Fruit fly (Drosophila melanogaster) whole organism, embryonic: ENCODE data around the gene hale.

Source experiments
- Abd-B ChIP-seq: fragments of 200-800 bp; sonication (Bioruptor generic); optimal IDR thresholded peaks from 2 replicates; lab custom pipeline; 2018; ENCODE audit warnings: missing biosample characterization, mild to moderate bottlenecking, missing genetic modification characterization, moderate library complexity
- Atf-2 ChIP-seq: fragments of 200-800 bp; sonication (Bioruptor generic); optimal IDR thresholded peaks from 2 replicates; lab custom pipeline; 2016; ENCODE audit warnings: missing biosample characterization, missing genetic modification characterization
- CG11456 ChIP-seq: fragments of 200-800 bp; sonication (Bioruptor generic); IDR thresholded peaks from 3 replicates; pipeline ENCODE4 v1.3.6; 2022; ENCODE audit warnings: missing biosample characterization, missing genetic modification characterization
- CG11696 ChIP-seq: fragments of 200-800 bp; sonication (Bioruptor generic); IDR thresholded peaks from 2 replicates; pipeline ENCODE4 v1.3.6; 2022; ENCODE audit warnings: missing biosample characterization, missing genetic modification characterization
- CG11723 ChIP-seq: fragments of 200-800 bp; sonication (Bioruptor generic); optimal IDR thresholded peaks from 2 replicates; lab custom pipeline; 2017; ENCODE audit warnings: missing biosample characterization, mild to moderate bottlenecking, missing genetic modification characterization
- CG12071 ChIP-seq: fragments of 200-800 bp; sonication (Bioruptor generic); optimal IDR thresholded peaks from 3 replicates; lab custom pipeline; 2018; ENCODE audit warnings: missing biosample characterization, mild to moderate bottlenecking, missing genetic modification characterization
- CG13894 ChIP-seq: fragments of 200-800 bp; sonication (Bioruptor generic); optimal IDR thresholded peaks from 3 replicates; lab custom pipeline; 2018; ENCODE audit warnings: missing biosample characterization, mild to moderate bottlenecking, missing genetic modification characterization, moderate library complexity
- CG15269 ChIP-seq: fragments of 200-800 bp; sonication (Bioruptor generic); optimal IDR thresholded peaks from 2 replicates; lab custom pipeline; 2018; ENCODE audit warnings: missing biosample characterization, mild to moderate bottlenecking, missing genetic modification characterization, moderate library complexity
- CG18011 ChIP-seq: fragments of 200-800 bp; sonication (Bioruptor generic); optimal IDR thresholded peaks from 2 replicates; lab custom pipeline; 2017; ENCODE audit warnings: missing biosample characterization, missing genetic modification characterization, mild to moderate bottlenecking, moderate library complexity, missing genotype
- CG2678 ChIP-seq: fragments of 200-800 bp; sonication (Bioruptor generic); optimal IDR thresholded peaks from 3 replicates; lab custom pipeline; 2019; ENCODE audit warnings: missing biosample characterization, mild to moderate bottlenecking, missing genetic modification characterization, moderate library complexity
- CG2889 ChIP-seq: fragments of 200-800 bp; sonication (Bioruptor generic); IDR thresholded peaks from 3 replicates; pipeline ENCODE4 v1.3.6; 2022; ENCODE audit warnings: missing biosample characterization, missing genetic modification characterization
- CG30403 ChIP-seq: fragments of 200-800 bp; sonication (Bioruptor generic); optimal IDR thresholded peaks from 3 replicates; lab custom pipeline; 2016; ENCODE audit warnings: missing biosample characterization, missing genetic modification characterization
- CG31441 ChIP-seq: fragments of 200-800 bp; sonication (Bioruptor generic); IDR thresholded peaks from 2 replicates; pipeline ENCODE4 v1.3.6; 2022; ENCODE audit warnings: missing biosample characterization, missing genetic modification characterization
- CG34224 ChIP-seq: fragments of 200-800 bp; sonication (Bioruptor generic); IDR thresholded peaks from 3 replicates; pipeline ENCODE4 v1.3.6; 2022; ENCODE audit warnings: missing biosample characterization, missing genetic modification characterization; ENCODE audit not compliant: partially characterized antibody
- CG4820 ChIP-seq: fragments of 200-800 bp; sonication (Bioruptor generic); optimal IDR thresholded peaks from 3 replicates; lab custom pipeline; 2016; ENCODE audit warnings: missing biosample characterization, missing genetic modification characterization
- CG6654 ChIP-seq: fragments of 200-800 bp; sonication (Bioruptor generic); optimal IDR thresholded peaks from 2 replicates; lab custom pipeline; 2017; ENCODE audit warnings: missing biosample characterization, mild to moderate bottlenecking, missing genetic modification characterization
- CG8765 ChIP-seq: fragments of 200-800 bp; sonication (Bioruptor generic); IDR thresholded peaks from 2 replicates; pipeline ENCODE4 v1.3.6; 2022; ENCODE audit warnings: missing biosample characterization, missing genetic modification characterization
- CG9876 ChIP-seq: fragments of 200-800 bp; sonication (Bioruptor generic); optimal IDR thresholded peaks from 2 replicates; lab custom pipeline; 2016; ENCODE audit warnings: missing biosample characterization, missing genetic modification characterization
- CHES-1-like ChIP-seq: fragments of 200-800 bp; sonication (Bioruptor generic); optimal IDR thresholded peaks from 2 replicates; lab custom pipeline; 2016; ENCODE audit warnings: missing biosample characterization, missing genetic modification characterization
- CoRest ChIP-seq: fragments of 200-800 bp; sonication (Bioruptor generic); optimal IDR thresholded peaks from 3 replicates; lab custom pipeline; 2018; ENCODE audit warnings: missing biosample characterization, mild to moderate bottlenecking, missing genetic modification characterization, moderate library complexity
- Ets65A ChIP-seq: fragments of 200-800 bp; sonication (Bioruptor generic); peaks from one replicate; lab custom pipeline; 2016; ENCODE audit warnings: missing biosample characterization, missing genetic modification characterization
- Fer1 ChIP-seq: fragments of 200-800 bp; sonication (Bioruptor generic); optimal IDR thresholded peaks from 2 replicates; lab custom pipeline; 2017; ENCODE audit warnings: missing biosample characterization, mild to moderate bottlenecking, missing genetic modification characterization
- HLH54F ChIP-seq: fragments of 200-800 bp; sonication (Bioruptor generic); optimal IDR thresholded peaks from 3 replicates; lab custom pipeline; 2016; ENCODE audit warnings: missing biosample characterization, missing genetic modification characterization
- Hand ChIP-seq: fragments of 200-800 bp; sonication (Bioruptor generic); optimal IDR thresholded peaks from 2 replicates; lab custom pipeline; 2017; ENCODE audit warnings: mild to moderate bottlenecking, missing biosample characterization, missing genetic modification reagents, missing genetic modification characterization
- Hr39 ChIP-seq: fragments of >200 bp; optimal IDR thresholded peaks from 2 replicates; lab custom pipeline; 2017
- Lpt ChIP-seq: fragments of >200 bp; optimal IDR thresholded peaks from 2 replicates; lab custom pipeline; 2018; ENCODE audit warnings: missing biosample characterization, missing genetic modification characterization
- Med ChIP-seq: fragments of 200-800 bp; sonication (Bioruptor generic); peaks from one replicate; lab custom pipeline; 2016; ENCODE audit warnings: missing biosample characterization, missing genetic modification characterization, mild to moderate bottlenecking, inconsistent platforms, moderate library complexity
- Mrtf ChIP-seq: fragments of 200-800 bp; sonication (Bioruptor generic); IDR thresholded peaks from 3 replicates; pipeline ENCODE4 v1.3.6; 2022; ENCODE audit warnings: missing biosample characterization, missing genetic modification characterization
- Opbp ChIP-seq: fragments of 200-800 bp; sonication (Bioruptor generic); IDR thresholded peaks from 3 replicates; pipeline ENCODE4 v1.3.6; 2022; ENCODE audit warnings: missing biosample characterization, missing genetic modification characterization; ENCODE audit not compliant: partially characterized antibody
- Spps ChIP-seq: fragments of 200-800 bp; sonication (Bioruptor generic); optimal IDR thresholded peaks from 2 replicates; lab custom pipeline; 2018; ENCODE audit warnings: missing biosample characterization, mild to moderate bottlenecking, missing genetic modification characterization
- TFAM ChIP-seq: fragments of 200-800 bp; sonication (Bioruptor generic); optimal IDR thresholded peaks from 2 replicates; lab custom pipeline; 2017; ENCODE audit warnings: missing biosample characterization, missing genetic modification characterization, inconsistent platforms
- Usf ChIP-seq: fragments of 200-800 bp; sonication (Bioruptor generic); optimal IDR thresholded peaks from 2 replicates; lab custom pipeline; 2017; ENCODE audit warnings: missing genotype, missing biosample characterization, missing genetic modification characterization
- bbx ChIP-seq: fragments of 200-800 bp; sonication (Bioruptor generic); IDR thresholded peaks from 2 replicates; pipeline ENCODE4 v1.3.6; 2022; ENCODE audit warnings: missing biosample characterization, missing genetic modification characterization; ENCODE audit not compliant: partially characterized antibody
- caup ChIP-seq: fragments of 200-800 bp; sonication (Bioruptor generic); optimal IDR thresholded peaks from 3 replicates; lab custom pipeline; 2017; ENCODE audit warnings: missing biosample characterization, mild to moderate bottlenecking, missing genetic modification characterization, moderate library complexity; ENCODE audit not compliant: severe bottlenecking
- disco-r ChIP-seq: fragments of 200-800 bp; sonication (Bioruptor generic); optimal IDR thresholded peaks from 2 replicates; lab custom pipeline; 2016; ENCODE audit warnings: missing biosample characterization, missing genetic modification characterization
- dm ChIP-seq: fragments of 200-800 bp; sonication (Bioruptor generic); optimal IDR thresholded peaks from 3 replicates; lab custom pipeline; 2016; ENCODE audit warnings: missing biosample characterization, missing genetic modification characterization
- ems ChIP-seq: fragments of 200-800 bp; sonication (Bioruptor generic); optimal IDR thresholded peaks from 3 replicates; lab custom pipeline; 2016; ENCODE audit warnings: missing biosample characterization, missing genetic modification characterization
- grau ChIP-seq: fragments of 200-800 bp; optimal IDR thresholded peaks from 3 replicates; lab custom pipeline; 2019; ENCODE audit warnings: missing biosample characterization, mild to moderate bottlenecking, missing genetic modification characterization, moderate library complexity
- grn ChIP-seq: fragments of 200-800 bp; sonication (Bioruptor generic); optimal IDR thresholded peaks from 3 replicates; lab custom pipeline; 2017; ENCODE audit warnings: missing biosample characterization, missing genetic modification characterization
- lov ChIP-seq, 2 experiments: fragments of 200-800 bp in 1 of 2; fragments of >200 bp in 1 of 2; sonication (Bioruptor generic) in 1 of 2; IDR thresholded peaks in 1 of 2; optimal IDR thresholded peaks in 1 of 2; 2 replicates in 1 of 2; 3 replicates in 1 of 2; pipeline versions ENCODE4 v1.3.6 to Lab custom; 2017 to 2022; ENCODE audit warnings: missing biosample characterization in 1 of 2, missing genetic modification characterization in 1 of 2
- phol ChIP-seq: fragments of 200-800 bp; sonication (Bioruptor generic); optimal IDR thresholded peaks from 3 replicates; lab custom pipeline; 2018; ENCODE audit warnings: missing biosample characterization, mild to moderate bottlenecking, missing genetic modification characterization, moderate library complexity
- psq ChIP-seq: fragments of 200-800 bp; sonication (Bioruptor generic); optimal IDR thresholded peaks from 2 replicates; lab custom pipeline; 2017; ENCODE audit warnings: missing biosample characterization, missing genetic modification characterization
- schlank ChIP-seq: fragments of 200-800 bp; sonication (Bioruptor generic); optimal IDR thresholded peaks from 2 replicates; lab custom pipeline; 2018; ENCODE audit warnings: missing biosample characterization, mild to moderate bottlenecking, missing genetic modification characterization
- slou ChIP-seq: fragments of 200-800 bp; sonication (Bioruptor generic); optimal IDR thresholded peaks from 3 replicates; lab custom pipeline; 2016; ENCODE audit warnings: missing biosample characterization, missing genetic modification characterization
- sob ChIP-seq: fragments of 200-800 bp; sonication (Bioruptor generic); IDR thresholded peaks from 2 replicates; pipeline ENCODE4 v1.3.6; 2022; ENCODE audit warnings: missing biosample characterization, missing genetic modification characterization
- unc-4 ChIP-seq: fragments of 200-800 bp; sonication (Bioruptor generic); IDR thresholded peaks from 2 replicates; pipeline ENCODE4 v1.3.6; 2022; ENCODE audit warnings: missing biosample characterization, missing genetic modification characterization; ENCODE audit not compliant: partially characterized antibody
- wdn ChIP-seq: fragments of 200-800 bp; sonication (Bioruptor generic); IDR thresholded peaks from 2 replicates; pipeline ENCODE4 v1.3.6; 2022; ENCODE audit warnings: missing biosample characterization, missing genetic modification characterization
- zf30C ChIP-seq: fragments of 200-800 bp; sonication (Bioruptor generic); optimal IDR thresholded peaks from 3 replicates; lab custom pipeline; 2018; ENCODE audit warnings: missing biosample characterization, mild to moderate bottlenecking, missing genetic modification characterization
- zfh2 ChIP-seq: fragments of 200-800 bp; sonication (Bioruptor generic); optimal IDR thresholded peaks from 2 replicates; lab custom pipeline; 2016; ENCODE audit warnings: missing biosample characterization, missing genetic modification characterization

Gene hale

DNA sequence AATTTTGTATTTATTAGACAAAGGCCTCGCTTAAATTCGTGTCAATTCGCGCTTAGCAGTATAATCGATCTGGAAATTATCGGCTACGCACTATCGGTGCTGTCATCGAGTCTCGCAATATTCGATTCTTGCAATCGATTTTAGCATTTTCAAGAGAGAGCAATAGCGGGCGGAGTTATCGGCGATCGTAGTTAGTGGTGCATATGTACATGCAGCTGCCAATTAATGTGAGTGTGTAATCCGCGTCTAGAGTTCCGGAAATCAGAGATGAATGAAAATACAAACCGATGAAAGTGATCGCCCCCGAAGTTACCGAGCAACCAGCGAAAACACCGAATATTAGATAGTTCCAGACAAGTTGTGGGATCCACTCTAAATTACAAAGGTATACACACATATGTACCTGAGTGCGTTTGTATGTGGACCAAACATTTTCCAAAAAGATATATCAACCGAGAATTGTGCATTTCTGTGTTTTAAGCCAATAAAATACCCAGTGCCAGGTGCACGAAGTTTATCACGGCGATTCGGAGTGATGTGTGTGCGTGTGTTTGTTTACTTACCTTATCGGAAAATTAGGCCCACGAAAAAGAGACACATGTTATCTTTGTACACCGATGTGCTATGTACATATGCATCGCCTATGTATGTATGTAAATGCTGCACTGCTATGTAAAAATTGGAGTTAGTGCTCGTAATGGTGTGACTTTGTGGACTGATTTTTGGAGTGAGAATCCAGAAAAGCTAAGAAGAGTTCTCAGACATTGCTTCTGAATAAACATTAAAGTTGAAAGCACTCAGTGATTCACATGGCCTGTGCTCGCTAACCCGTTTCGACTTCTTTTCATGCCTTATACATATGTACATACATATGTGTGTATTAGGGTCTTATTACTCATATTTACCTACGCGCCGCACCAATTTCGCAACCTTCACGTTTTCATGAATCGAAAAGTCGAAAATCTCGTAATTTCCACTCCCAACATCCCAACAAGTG is 20.9 kb upstream of the hale start (continued):
- TF ChIP-seq HLH54F (GFP tag; lab: Kevin White, UChicago) (no peak), dm (GFP tag; lab: Kevin White, UChicago) (no peak), unc-4 (peak; percentile 78), zf30C (GFP tag; lab: Kevin White, UChicago) (no peak), CG15269 (tag; lab: Kevin White, UChicago) (no peak), Lpt (GFP tag; lab: Kevin White, UChicago) (no peak), Med (GFP tag; lab: Kevin White, UChicago) (peak; percentile 75), Hand (GFP tag; lab: Kevin White, UChicago) (no peak), ems (GFP tag; lab: Kevin White, UChicago) (peak; percentile 3), lov (optimal IDR thresholded peaks at IDR 0.05; lab: Kevin White, UChicago) (no peak), lov (GFP tag; IDR thresholded peaks at IDR 0.05; lab: Robert Waterston, UW) (no peak), Abd-B (GFP tag; lab: Kevin White, UChicago) (no peak), Spps (tag; lab: Kevin White, UChicago) (no peak), grn (GFP tag; lab: Kevin White, UChicago) (no peak), Usf (GFP tag; lab: Kevin White, UChicago) (no peak), CG11696 (GFP tag; lab: Robert Waterston, UW) (no peak), slou (GFP tag; lab: Kevin White, UChicago) (no peak), Opbp (GFP tag; lab: Robert Waterston, UW) (peak; percentile 98; the same call in 2 of the 3 replicates), CG30403 (GFP tag; lab: Kevin White, UChicago) (no peak), disco-r (GFP tag; lab: Kevin White, UChicago) (no peak), zfh2 (GFP tag; lab: Kevin White, UChicago) (no peak), schlank (tag; lab: Kevin White, UChicago) (no peak), CG34224 (GFP tag; lab: Robert Waterston, UW) (peak; percentile 96), Atf-2 (GFP tag; lab: Kevin White, UChicago) (no peak), Mrtf (no peak), CG4820 (no peak), CG11456 (GFP tag; lab: Robert Waterston, UW) (no peak), caup (GFP tag; lab: Kevin White, UChicago) (no peak), CG6654 (GFP tag; lab: Kevin White, UChicago) (no peak), phol (tag; lab: Kevin White, UChicago) (no peak), Ets65A (peak; percentile 30), Hr39 (lab: Kevin White, UChicago) (no peak), CG18011 (GFP tag; lab: Kevin White, UChicago) (no peak), TFAM (GFP tag; lab: Kevin White, UChicago) (no peak), CG11723 (GFP tag; lab: Kevin White, UChicago) (peak; percentile 18), psq (no peak), CG31441 (GFP tag; lab: Robert Waterston, UW) (no peak), CG13894 (tag; lab: Kevin White, UChicago) (no peak), CG8765 (GFP tag; lab: Robert Waterston, UW) (no peak), CG9876 (GFP tag; lab: Kevin White, UChicago) (no peak), CG2678 (tag; lab: Kevin White, UChicago) (no peak), wdn (GFP tag; lab: Robert Waterston, UW) (no peak), CHES-1-like (peak; percentile 12), CG2889 (GFP tag; lab: Robert Waterston, UW) (no peak), CG12071 (GFP tag; lab: Kevin White, UChicago) (no peak), sob (GFP tag; lab: Robert Waterston, UW) (no peak), Fer1 (GFP tag; lab: Kevin White, UChicago) (no peak), bbx (GFP tag; lab: Robert Waterston, UW) (peak; percentile 99), grau (no peak), CoRest (tag; lab: Kevin White, UChicago) (no peak)
